Fruit fly (Drosophila melanogaster) whole organism, embryonic: ENCODE results near the gene CG15201.

ENCODE experiments used
- CG6791 ChIP-seq: fragments of 200-800 bp; sonication (Bioruptor generic); IDR thresholded peaks from 3 replicates; pipeline ENCODE4 v1.3.6; 2022; ENCODE audit warnings: missing biosample characterization, missing genetic modification characterization; ENCODE audit not compliant: partially characterized antibody
- CG9932 ChIP-seq: fragments of 200-800 bp; sonication (Bioruptor generic); IDR thresholded peaks from 2 replicates; pipeline ENCODE4 v1.3.6; 2022; ENCODE audit warnings: missing biosample characterization, missing genetic modification characterization
- Dref ChIP-seq: fragments of 200-800 bp; sonication (Bioruptor generic); IDR thresholded peaks from 2 replicates; pipeline ENCODE4 v1.3.6; 2022; ENCODE audit warnings: missing biosample characterization, missing genetic modification characterization
- unpg ChIP-seq: fragments of 200-800 bp; sonication (Bioruptor generic); optimal IDR thresholded peaks from 3 replicates; lab custom pipeline; 2018; ENCODE audit warnings: missing biosample characterization, mild to moderate bottlenecking, missing genetic modification characterization, moderate library complexity
- zen ChIP-seq: fragments of 200-800 bp; sonication (Bioruptor generic); optimal IDR thresholded peaks from 3 replicates; lab custom pipeline; 2018; ENCODE audit warnings: missing biosample characterization, mild to moderate bottlenecking, missing genetic modification characterization, moderate library complexity

dm6 chrX:11141785-11142591 lies 1.9 kb upstream of the CG15201 start, which contains the start of the genes CG15199 and CG15202:
- no peak for TF ChIP-seq zen (tag; lab: Kevin White, UChicago)
- no peak for TF ChIP-seq CG6791
- no peak for TF ChIP-seq unpg (GFP tag; lab: Kevin White, UChicago)
- no peak for TF ChIP-seq Dref
- TF ChIP-seq CG9932 (GFP tag; lab: Robert Waterston, UW), result no peak
